Worm (Caenorhabditis elegans) whole organism, L4/young adult: Measurements from ENCODE around the gene nspg-8.

Experiments
- dao-5 ChIP-seq: sonication (generic microtip); optimal IDR thresholded peaks from 2 replicates; lab custom pipeline; 2016; ENCODE audit warnings: missing genotype, missing genetic modification characterization, moderate library complexity, missing compliant biosample characterization
- him-1 ChIP-seq: sonication (generic microtip); optimal IDR thresholded peaks from 2 replicates; lab custom pipeline; 2016; ENCODE audit warnings: missing genotype, missing genetic modification reagents, missing genetic modification characterization, missing compliant biosample characterization

DNA sequence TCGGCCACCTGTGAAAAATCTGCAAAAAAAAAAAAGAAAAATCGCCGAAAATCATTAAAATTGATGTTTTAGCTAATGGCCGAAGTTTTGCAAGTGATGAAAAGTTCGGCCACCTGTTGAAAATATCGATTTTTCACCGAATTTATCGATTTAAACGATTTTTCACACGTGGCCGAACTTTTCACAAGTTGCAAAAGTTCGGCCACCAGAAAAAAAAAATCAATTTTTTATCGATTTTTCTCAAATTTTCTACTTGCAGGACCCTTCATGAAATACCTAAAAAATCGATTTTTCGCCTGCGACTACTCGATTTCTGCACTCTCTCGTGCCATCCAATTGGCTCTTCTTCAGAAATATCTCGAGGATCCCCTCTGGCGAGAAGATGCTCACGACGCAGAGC lies 28.8 kb downstream of the nspg-8 start:
- no peak for TF ChIP-seq dao-5 (tag; lab: Kevin White, UChicago)
- TF ChIP-seq him-1 (tag; lab: Kevin White, UChicago), result no peak
